Worm (Caenorhabditis elegans): Measurements from ENCODE around the gene R08F11.7.

ce11 chrV:3774653-3775052 lies 15.2 kb upstream of the R08F11.7 start:
- TF ChIP-seq unc-39 (tag; optimal IDR thresholded peaks at IDR 0.05) (no peak), snpc-4 (tag; optimal IDR thresholded peaks at IDR 0.05) (no peak), nhr-12 (tag; optimal IDR thresholded peaks at IDR 0.05) (no peak), nhr-237 (tag; optimal IDR thresholded peaks at IDR 0.05) (no peak), tbx-8 (GFP tag; optimal IDR thresholded peaks at IDR 0.05) (no peak), ztf-11 (tag; optimal IDR thresholded peaks at IDR 0.05) (no peak), pha-4 (tag; optimal IDR thresholded peaks at IDR 0.05) (no peak), nhr-28 (tag; optimal IDR thresholded peaks at IDR 0.05) (no peak), mep-1 (tag; optimal IDR thresholded peaks at IDR 0.05) (no peak), lsy-2 (tag; optimal IDR thresholded peaks at IDR 0.05) (no peak), mab-5 (tag; optimal IDR thresholded peaks at IDR 0.05) (no peak), unc-62 (GFP tag; optimal IDR thresholded peaks at IDR 0.05) (no peak), nhr-76 (tag; optimal IDR thresholded peaks at IDR 0.05) (no peak), lin-13 (tag; optimal IDR thresholded peaks at IDR 0.05) (no peak)
